Fruit fly (Drosophila melanogaster) Kc167 (cell line): Measurements from ENCODE around the gene CG43050.

Source experiments
- Myc ChIP-seq: fragments of >200 bp; optimal IDR thresholded peaks from 2 replicates; lab custom pipeline; 2017; ENCODE audit warnings: missing external identifiers
- Sin3A ChIP-seq: fragments of >200 bp; optimal IDR thresholded peaks from 2 replicates; lab custom pipeline; 2018; ENCODE audit warnings: missing external identifiers
- h ChIP-seq: fragments of >200 bp; optimal IDR thresholded peaks from 3 replicates; lab custom pipeline; 2018; ENCODE audit warnings: missing external identifiers
- insv ChIP-seq: fragments of >200 bp; optimal IDR thresholded peaks from 3 replicates; lab custom pipeline; 2018; ENCODE audit warnings: missing external identifiers
- psq ChIP-seq: fragments of >200 bp; optimal IDR thresholded peaks from 2 replicates; lab custom pipeline; 2017; ENCODE audit warnings: missing external identifiers
- ttk ChIP-seq: sonication (Bioruptor generic); optimal IDR thresholded peaks from 2 replicates; lab custom pipeline; 2017; ENCODE audit warnings: missing external identifiers

Gene CG43050

DNA sequence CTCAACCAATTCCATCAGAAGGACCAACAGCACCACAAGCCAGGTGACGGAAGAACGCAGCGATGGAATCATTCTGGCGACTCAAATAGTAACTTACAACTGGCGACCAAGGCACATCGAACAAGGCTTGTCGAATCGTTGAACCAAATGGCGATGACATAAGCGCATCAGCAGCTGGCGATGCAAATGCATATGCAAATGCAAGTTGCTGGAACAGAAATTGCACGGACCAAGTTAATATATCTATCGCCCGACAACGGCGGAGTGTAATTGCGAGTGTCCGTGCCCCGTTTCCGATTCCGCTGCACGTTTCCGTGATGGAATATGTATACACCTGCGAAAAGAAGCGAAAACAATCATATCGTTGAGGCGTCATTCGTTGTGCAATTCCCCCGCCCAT, at the start of gene CG43050, which contains the start of gene CG44198:
TSS of gene CG43050 (plus strand) at position 261 of the 400 bp plus-strand sequence.
TSS of gene CG44198 (minus strand) at position 101 of the 400 bp plus-strand sequence.
- TF ChIP-seq insv (no peak), Sin3A (no peak), Myc (lab: Kevin White, UChicago) (no peak), ttk (no peak), psq (no peak), h (lab: Kevin White, UChicago) (no peak)

DNA sequence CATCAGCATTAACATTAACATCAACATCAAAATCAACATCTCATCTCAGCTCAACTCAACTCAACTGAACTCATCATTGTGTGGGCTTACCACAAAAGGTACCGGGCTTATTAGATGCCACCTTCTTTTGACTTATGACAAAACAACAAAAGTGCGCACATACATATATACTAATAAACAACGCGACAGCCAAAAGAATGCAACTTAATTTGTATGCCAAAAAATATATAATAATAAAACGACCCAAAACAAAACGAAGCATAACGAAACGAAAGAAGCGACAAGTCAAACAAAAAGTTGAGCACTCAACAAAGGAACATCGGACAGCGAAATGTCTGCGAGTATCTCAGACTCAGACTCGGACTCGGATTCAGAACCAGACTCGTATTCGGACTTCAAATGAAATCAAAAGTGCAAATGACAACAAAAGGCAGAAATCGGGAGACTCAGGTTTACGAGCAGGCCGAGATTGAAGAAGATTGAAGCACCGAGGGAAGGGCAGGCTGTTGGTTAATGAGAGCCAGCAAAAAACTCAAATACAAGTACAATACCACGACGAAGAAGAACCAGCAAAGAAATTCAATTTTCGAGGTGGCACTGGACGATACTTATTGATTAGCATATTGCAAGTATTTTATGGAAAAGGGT, 49.3 kb upstream of the CG43050 start:
- no peak for TF ChIP-seq Myc (lab: Kevin White, UChicago)
- no peak for TF ChIP-seq Sin3A

DNA sequence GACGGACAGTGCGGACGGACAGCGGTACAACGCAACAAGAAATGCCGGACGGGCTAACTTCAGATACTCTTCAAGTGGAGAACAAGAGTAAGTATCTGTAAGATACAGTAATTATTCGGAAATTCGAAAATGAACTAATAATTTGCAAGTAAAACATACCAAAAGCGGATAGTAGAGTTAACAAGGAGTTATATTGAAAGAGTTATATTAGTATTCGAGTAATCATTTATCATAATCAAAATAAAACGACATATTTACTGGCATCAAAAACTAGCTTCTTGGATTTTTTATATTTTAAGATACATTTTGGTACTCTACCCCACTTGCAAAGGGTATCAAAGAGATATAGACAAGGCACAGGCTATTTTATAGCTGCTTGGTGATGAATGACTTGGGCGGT, 47.8 kb upstream of the CG43050 start:
- TF ChIP-seq insv (no peak), h (lab: Kevin White, UChicago) (no peak), psq (no peak), ttk (no peak), Myc (lab: Kevin White, UChicago) (no peak), Sin3A (no peak)

DNA sequence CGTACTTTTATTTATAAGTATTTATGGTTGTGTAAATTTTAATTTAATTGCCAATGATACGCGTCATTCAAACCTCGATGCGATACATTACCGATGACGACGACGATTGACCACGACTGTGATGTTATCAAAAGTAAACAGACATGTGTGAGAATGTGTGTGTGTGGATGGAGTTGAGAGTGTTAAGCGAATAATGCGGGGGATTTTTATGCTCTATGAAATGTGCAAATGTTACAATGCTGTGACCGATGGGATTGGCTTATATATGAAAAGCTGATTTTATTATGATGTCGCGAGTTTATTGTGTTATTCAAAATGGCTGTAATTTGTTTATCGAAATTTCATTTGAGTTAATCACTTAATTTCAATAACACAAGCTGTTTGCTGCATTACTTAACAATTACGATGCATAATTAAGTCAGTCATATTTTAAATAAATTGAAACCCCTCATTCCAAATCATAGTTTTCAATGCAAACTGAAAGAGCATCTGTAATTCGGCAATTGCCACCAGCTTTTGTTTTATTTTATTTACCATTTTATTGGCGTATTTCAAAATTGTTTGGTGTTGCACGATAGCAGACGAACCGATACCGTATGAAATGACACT, 46.2 kb upstream of the CG43050 start:
- TF ChIP-seq Myc (lab: Kevin White, UChicago) (no peak), ttk (no peak), Sin3A (no peak), insv (no peak), psq (no peak), h (lab: Kevin White, UChicago) (no peak)

DNA sequence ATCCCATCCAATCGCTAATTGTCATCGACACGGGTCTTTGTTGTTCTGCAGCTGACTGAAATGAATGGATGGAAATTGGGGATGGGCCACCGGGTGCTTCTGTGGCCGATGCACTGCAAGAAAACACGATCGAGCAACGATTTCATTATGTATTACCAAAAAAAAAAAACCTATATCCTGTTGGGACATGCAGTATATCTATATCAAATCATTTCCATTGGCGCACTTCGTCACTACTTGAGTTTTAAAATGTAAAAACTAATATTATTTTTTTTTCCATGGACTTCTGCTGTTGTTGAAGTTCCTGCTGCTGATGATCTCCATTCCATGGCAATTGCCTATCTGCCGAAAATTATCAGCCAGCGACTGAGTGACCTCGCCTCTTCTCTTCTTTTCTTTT, 45.3 kb upstream of the CG43050 start:
- TF ChIP-seq h (lab: Kevin White, UChicago) (no peak), Sin3A (no peak)

DNA sequence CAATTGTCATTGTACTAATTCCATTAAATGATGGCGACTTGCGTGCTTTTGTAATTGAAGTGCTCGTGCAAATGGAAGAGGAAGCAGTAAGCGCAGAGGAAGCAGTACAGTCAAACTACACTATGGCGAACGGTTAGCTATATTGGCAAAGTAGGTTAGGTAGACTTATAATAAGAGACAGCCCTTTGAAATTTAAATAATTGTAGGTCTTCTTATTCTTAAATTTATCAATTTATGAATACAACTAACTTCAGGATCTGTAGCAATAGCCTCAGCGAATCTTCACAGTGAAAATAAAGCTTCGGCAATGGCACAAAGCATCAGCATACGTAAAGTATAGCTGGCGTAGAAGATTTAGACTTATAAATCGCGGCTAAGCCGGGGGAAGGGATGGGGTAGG, 44.7 kb upstream of the CG43050 start:
- no peak for TF ChIP-seq h (lab: Kevin White, UChicago)
- TF ChIP-seq Myc (lab: Kevin White, UChicago) = no peak
- no peak for TF ChIP-seq insv
- no peak for TF ChIP-seq psq
- no peak for TF ChIP-seq ttk
- TF ChIP-seq Sin3A = no peak

DNA sequence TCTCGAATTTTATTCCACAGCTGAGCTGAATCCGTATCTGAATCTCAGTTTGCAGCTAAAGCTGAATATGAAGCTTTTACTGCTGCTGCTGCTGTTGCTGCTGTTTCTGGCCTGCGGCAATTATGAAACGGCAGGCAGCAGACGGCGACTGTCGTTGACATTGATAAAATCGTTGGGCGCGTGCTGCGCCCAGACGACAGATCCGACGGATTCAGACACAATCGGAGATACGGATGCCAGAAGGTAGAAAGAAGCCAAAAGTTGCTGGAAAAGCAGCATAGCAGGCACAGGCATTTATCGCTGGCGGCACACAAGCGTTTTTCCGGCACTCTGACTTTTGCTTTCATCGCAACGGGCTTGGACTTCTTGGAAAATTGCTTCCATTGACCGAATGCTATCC, 39.6 kb upstream of the CG43050 start:
- TF ChIP-seq psq (no peak), Myc (lab: Kevin White, UChicago) (no peak)

DNA sequence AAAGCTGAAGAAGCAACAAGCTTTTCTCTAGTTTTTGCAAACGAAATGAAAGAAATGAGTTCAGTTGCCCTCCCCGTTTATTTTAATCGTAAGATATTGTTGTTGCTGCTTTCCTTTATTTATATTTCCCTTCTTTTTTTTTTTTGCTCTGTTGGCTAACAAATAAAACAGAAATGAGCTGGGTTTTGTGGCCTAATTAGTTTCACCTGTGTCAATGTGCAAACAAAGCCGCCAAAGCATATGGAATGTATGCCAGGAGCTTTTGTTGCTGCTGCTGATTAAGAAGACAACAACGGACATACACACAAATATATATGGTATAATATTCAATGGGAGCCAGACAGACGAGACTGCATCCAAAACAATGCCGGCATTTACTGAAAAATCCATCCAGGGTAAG, 36.9 kb upstream of the CG43050 start:
- TF ChIP-seq ttk = no peak
- TF ChIP-seq psq = no peak
- no peak for TF ChIP-seq Myc (lab: Kevin White, UChicago)
- no peak for TF ChIP-seq Sin3A
- no peak for TF ChIP-seq insv
- TF ChIP-seq h (lab: Kevin White, UChicago) = no peak

DNA sequence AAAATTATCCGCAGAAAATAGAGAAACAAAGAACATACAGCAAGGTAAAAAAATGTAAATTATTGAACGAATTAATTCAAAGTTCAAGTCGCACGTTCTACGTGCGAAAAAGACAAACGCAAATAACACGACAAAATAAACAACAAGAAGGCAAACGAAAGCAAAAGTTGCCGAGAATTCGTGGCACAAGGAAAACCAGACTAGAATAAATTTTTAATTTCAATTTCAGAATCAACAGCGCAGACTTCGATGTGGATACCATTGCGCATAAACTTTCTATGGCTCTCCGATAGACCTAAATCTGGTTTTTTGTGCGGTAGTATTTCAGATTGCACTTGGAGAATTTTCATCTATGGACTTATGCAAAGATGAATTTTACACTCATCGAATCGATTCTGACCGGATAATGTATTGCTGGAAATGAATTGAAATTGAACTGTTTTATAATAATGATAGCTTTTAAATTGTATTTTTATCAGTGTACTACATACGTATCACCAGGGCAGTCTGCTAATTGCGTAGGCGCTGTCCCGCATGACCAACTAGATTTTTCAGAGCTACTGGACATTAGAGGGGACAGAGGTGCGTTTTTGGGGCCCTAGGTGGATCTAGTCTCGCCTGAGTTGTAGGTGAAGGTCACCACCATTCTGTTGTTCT, 35.5 kb upstream of the CG43050 start:
- no peak for TF ChIP-seq ttk
- TF ChIP-seq insv = no peak
- TF ChIP-seq h (lab: Kevin White, UChicago) = no peak
- no peak for TF ChIP-seq psq
- TF ChIP-seq Sin3A = no peak

DNA sequence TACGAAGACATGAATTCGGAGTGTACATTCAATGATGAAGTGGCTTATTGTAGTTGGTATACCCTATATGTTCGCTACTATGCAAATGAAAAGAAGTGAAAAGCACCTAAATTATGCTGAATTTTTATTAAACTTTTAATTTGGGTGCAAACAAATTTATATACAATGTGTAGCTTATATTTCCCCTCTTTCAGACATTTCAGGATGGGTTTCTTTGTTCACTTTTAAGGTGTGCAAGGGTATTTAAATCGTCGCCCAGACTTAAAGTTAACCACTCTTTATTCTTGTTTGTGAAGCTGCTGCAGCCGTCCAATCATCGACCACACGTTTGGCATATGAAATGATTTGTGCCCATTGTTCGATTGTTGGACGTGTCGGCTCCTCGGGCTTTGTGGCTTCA, 32.4 kb upstream of the CG43050 start:
- no peak for TF ChIP-seq insv
- TF ChIP-seq ttk = no peak
- no peak for TF ChIP-seq psq
- no peak for TF ChIP-seq Sin3A
- TF ChIP-seq Myc (lab: Kevin White, UChicago) = no peak
- no peak for TF ChIP-seq h (lab: Kevin White, UChicago)

DNA sequence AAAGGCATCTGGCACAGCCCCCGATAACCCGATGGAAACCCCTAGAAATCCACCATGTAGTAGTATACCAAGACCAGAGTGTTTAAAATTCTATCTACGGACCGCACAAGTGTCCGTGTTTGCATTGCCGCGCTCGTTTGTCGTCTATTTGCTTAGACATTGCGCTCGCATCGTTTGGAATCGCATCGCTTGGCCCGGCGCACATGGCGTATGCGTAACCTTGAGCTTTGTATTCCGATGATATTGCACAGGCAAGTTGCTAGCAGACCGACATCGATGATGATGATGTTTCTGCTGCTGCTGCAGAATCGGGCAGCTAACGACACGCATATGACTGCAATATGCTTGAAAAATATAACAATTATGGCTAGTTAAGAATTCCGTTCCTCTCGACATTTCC, 30.5 kb upstream of the CG43050 start:
- TF ChIP-seq ttk = no peak
- TF ChIP-seq psq = no peak
- TF ChIP-seq insv = no peak
- no peak for TF ChIP-seq Sin3A
- TF ChIP-seq Myc (lab: Kevin White, UChicago) = no peak
- TF ChIP-seq h (lab: Kevin White, UChicago) = no peak

DNA sequence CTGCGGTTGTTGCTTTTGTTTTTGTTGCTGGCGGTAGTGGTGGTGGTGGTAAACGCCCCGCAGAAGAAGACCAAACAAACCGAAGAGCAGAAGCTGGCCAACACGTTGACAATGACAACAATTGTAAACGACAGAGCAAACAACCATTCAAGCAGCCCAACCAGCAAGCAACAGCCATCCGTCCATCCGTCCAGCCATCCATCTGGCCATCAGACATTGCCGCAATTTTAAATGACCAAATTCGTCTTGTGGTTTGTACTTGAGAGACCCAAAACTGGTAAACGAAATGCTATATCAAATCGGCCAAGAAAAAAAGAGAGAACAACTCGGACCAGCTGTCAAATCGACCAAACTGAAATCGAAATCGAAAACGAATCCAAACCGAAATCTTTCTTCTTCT, 23.3 kb upstream of the CG43050 start:
- TF ChIP-seq Myc (lab: Kevin White, UChicago) = no peak

DNA sequence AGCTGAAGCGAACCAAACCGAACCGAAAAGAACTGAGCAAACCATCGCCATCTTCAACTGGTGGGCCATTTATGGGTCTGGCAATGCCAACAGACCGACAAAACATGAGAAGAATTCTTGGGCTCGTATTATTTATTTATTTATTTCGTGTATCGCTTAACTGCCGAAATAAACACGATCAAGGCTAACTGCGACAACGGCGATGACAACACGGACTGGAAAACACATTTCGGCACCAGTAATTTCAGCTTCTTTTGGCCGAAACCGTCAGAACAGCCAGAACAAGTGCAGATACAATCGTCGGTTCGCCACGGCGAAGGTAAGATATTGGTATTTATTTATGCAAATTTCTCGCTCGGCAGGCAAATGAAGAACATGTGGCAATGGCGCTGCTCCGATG, 21.9 kb upstream of the CG43050 start:
- TF ChIP-seq h (lab: Kevin White, UChicago) (no peak), Sin3A (no peak), psq (no peak), ttk (no peak), Myc (lab: Kevin White, UChicago) (no peak), insv (no peak)

DNA sequence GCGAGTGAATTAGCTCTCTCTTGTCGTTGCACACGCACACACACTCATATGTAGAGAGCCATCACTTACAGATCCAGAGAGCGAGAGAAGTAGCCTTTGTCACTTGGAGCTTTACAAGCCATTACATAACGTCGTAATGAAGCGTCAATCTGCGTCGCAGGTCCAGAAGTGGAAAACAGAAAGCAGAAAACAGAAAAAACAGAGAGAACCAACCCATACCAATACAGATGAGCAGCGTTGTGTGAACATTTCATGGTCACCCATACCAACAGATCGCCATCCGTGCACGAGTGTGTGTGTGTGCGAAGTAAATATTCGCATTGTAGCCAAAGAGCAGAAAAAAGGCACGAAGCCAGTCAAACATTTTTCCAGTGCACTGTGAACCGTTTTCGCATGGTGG, 20.8 kb upstream of the CG43050 start:
- TF ChIP-seq Sin3A (no peak), h (lab: Kevin White, UChicago) (no peak), insv (no peak)
